Worm (Caenorhabditis elegans): Measurements from ENCODE around the gene clec-5.

- no peak for TF ChIP-seq flt-1 (GFP tag; IDR thresholded peaks at IDR 0.05)
- no peak for TF ChIP-seq aly-1 (tag; optimal IDR thresholded peaks at IDR 0.05)
- no peak for TF ChIP-seq hmbx-1 (tag; optimal IDR thresholded peaks at IDR 0.05)
- no peak for TF ChIP-seq F13C5.2 (tag; optimal IDR thresholded peaks at IDR 0.05)
- no peak for TF ChIP-seq ceh-36 (tag; optimal IDR thresholded peaks at IDR 0.05)
- no peak for TF ChIP-seq hnd-1 (tag; optimal IDR thresholded peaks at IDR 0.05)
- no peak for TF ChIP-seq tbx-37 (GFP tag; conservative IDR thresholded peaks at IDR 0.05)
- TF ChIP-seq sea-1 (GFP tag; conservative IDR thresholded peaks at IDR 0.05): no peak
- TF ChIP-seq tra-4 (tag; optimal IDR thresholded peaks at IDR 0.05): no peak
- TF ChIP-seq ceh-13 (GFP tag; optimal IDR thresholded peaks at IDR 0.05): no peak
- no peak for TF ChIP-seq ama-1 (optimal IDR thresholded peaks at IDR 0.05)
- no peak for TF ChIP-seq hmg-4 (GFP tag; optimal IDR thresholded peaks at IDR 0.05)
- no peak for TF ChIP-seq scrt-1 (GFP tag; IDR thresholded peaks at IDR 0.05)
These were observed 12.9 kb downstream of the clec-5 start, which contains the start of gene gipc-1 for ce11 chrIII:4870478-4870877.
